Worm (Caenorhabditis elegans) whole organism, L3 larva: ENCODE measurements around the gene trpp-3.

Experiments used
- R02D3.7 ChIP-seq: fragments of 150-350 bp; optimal IDR thresholded peaks from 2 replicates; lab custom pipeline; 2014; ENCODE audit warnings: missing biosample characterization, missing genetic modification characterization
- ama-1 ChIP-seq: fragments of 150-350 bp; optimal IDR thresholded peaks from 2 replicates; lab custom pipeline; 2018
- daf-12 ChIP-seq: fragments of 150-350 bp; optimal IDR thresholded peaks from 2 replicates; lab custom pipeline; 2014; ENCODE audit warnings: missing biosample characterization, missing genetic modification reagents, missing genetic modification characterization
- egl-27 ChIP-seq: sonication (generic microtip); optimal IDR thresholded peaks from 4 replicates; lab custom pipeline; 2017; ENCODE audit warnings: missing biosample characterization, missing genetic modification reagents, missing genetic modification characterization
- elt-2 ChIP-seq: sonication (generic microtip); optimal IDR thresholded peaks from 2 replicates; lab custom pipeline; 2016; ENCODE audit warnings: missing genetic modification reagents, mild to moderate bottlenecking, missing genetic modification characterization, missing compliant biosample characterization
- lsy-12 ChIP-seq: sonication (generic microtip); optimal IDR thresholded peaks from 2 replicates; lab custom pipeline; 2016; ENCODE audit warnings: mild to moderate bottlenecking, missing genetic modification characterization, missing compliant biosample characterization
- mdl-1 ChIP-seq: fragments of 150-350 bp; optimal IDR thresholded peaks from 2 replicates; lab custom pipeline; 2014; ENCODE audit warnings: missing biosample characterization, missing genetic modification characterization
- nhr-11 ChIP-seq: fragments of 150-350 bp; optimal IDR thresholded peaks from 2 replicates; lab custom pipeline; 2014; ENCODE audit warnings: missing biosample characterization, missing genetic modification characterization
- nhr-12 ChIP-seq: fragments of 150-350 bp; optimal IDR thresholded peaks from 2 replicates; lab custom pipeline; 2014; ENCODE audit warnings: missing biosample characterization, missing genetic modification characterization
- nhr-25 ChIP-seq: sonication (generic microtip); optimal IDR thresholded peaks from 2 replicates; lab custom pipeline; 2017; ENCODE audit warnings: missing biosample characterization, missing genetic modification characterization
- nhr-43 ChIP-seq: sonication (generic microtip); optimal IDR thresholded peaks from 2 replicates; lab custom pipeline; 2016; ENCODE audit warnings: mild to moderate bottlenecking, missing genetic modification characterization, missing compliant biosample characterization; ENCODE audit not compliant: poor library complexity, severe bottlenecking
- pqm-1 ChIP-seq: fragments of 150-350 bp; optimal IDR thresholded peaks from 2 replicates; lab custom pipeline; 2017; ENCODE audit warnings: missing biosample characterization, missing genetic modification characterization, inconsistent platforms
- snpc-4 ChIP-seq: fragments of 150-350 bp; optimal IDR thresholded peaks from 2 replicates; lab custom pipeline; 2014; ENCODE audit warnings: missing biosample characterization, missing genetic modification characterization

DNA sequence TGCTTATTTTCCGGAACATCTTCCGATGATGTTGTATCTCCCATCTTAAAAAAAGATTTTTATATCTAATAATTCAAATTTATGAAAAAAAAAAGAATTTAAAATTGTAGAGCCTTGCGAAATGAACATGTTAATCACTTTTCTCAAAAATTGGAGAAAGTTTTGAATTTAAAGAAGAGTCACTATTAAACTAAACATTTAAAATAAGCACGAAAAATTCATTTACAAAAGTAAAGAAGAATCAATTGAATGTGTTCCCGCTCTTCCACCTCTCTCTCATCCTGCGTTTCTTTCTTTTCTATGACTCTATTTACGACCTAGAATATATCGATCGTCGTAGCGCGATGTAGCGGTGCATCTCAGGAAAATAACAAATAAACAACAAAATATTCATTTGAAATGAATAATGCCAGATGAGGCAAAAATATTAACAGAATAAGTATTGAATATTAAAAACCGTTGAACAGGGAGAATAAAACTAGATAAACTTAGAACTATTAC is 13.4 kb downstream of the trpp-3 start, which contains the start of gene ZK1098.3:
- TF ChIP-seq mdl-1 (tag; lab: Kevin White, UChicago) (no peak), R02D3.7 (tag; lab: Kevin White, UChicago) (no peak), nhr-12 (no peak), elt-2 (tag; lab: Kevin White, UChicago) (no peak), egl-27 (no peak), pqm-1 (tag; lab: Kevin White, UChicago) (no peak), nhr-25 (tag; lab: Kevin White, UChicago) (no peak), lsy-12 (tag; lab: Kevin White, UChicago) (no peak), ama-1 (lab: Kevin White, UChicago) (no peak), daf-12 (no peak), snpc-4 (tag; lab: Kevin White, UChicago) (no peak), nhr-43 (tag; lab: Kevin White, UChicago) (no peak), nhr-11 (no peak)
